Worm (Caenorhabditis elegans) whole organism, L2 larva: Measurements from ENCODE around the gene ZC21.6.

Source experiments
- C34F6.9 ChIP-seq: fragments of 150-350 bp; optimal IDR thresholded peaks from 2 replicates; lab custom pipeline; 2014; ENCODE audit warnings: missing biosample characterization, missing genetic modification characterization
- F13H6.1 ChIP-seq: sonication (generic microtip); optimal IDR thresholded peaks from 2 replicates; lab custom pipeline; 2016; ENCODE audit warnings: missing genetic modification characterization, missing compliant biosample characterization
- ZK546.5 ChIP-seq: sonication (generic microtip); optimal IDR thresholded peaks from 2 replicates; lab custom pipeline; 2017; ENCODE audit warnings: missing biosample characterization, missing genetic modification characterization
- aly-2 ChIP-seq: fragments of 150-350 bp; optimal IDR thresholded peaks from 2 replicates; lab custom pipeline; 2014; ENCODE audit warnings: missing biosample characterization, missing genetic modification characterization
- ama-1 ChIP-seq: fragments of 150-350 bp; optimal IDR thresholded peaks from 2 replicates; lab custom pipeline; 2018; ENCODE audit warnings: inconsistent platforms
- blmp-1 ChIP-seq: sonication (generic microtip); optimal IDR thresholded peaks from 2 replicates; lab custom pipeline; 2017; ENCODE audit warnings: missing genetic modification characterization, mild to moderate bottlenecking, missing compliant biosample characterization, antibody characterized with exemption, moderate library complexity; ENCODE audit not compliant: insufficient read depth
- ceh-16 ChIP-seq: fragments of 150-350 bp; optimal IDR thresholded peaks from 2 replicates; lab custom pipeline; 2014; ENCODE audit warnings: missing biosample characterization, missing genetic modification characterization
- ceh-82 ChIP-seq: fragments of 150-350 bp; optimal IDR thresholded peaks from 2 replicates; lab custom pipeline; 2014; ENCODE audit warnings: missing biosample characterization, missing genetic modification characterization
- crh-2 ChIP-seq: sonication (generic microtip); optimal IDR thresholded peaks from 2 replicates; lab custom pipeline; 2017; ENCODE audit warnings: missing biosample characterization, missing genetic modification characterization
- dmd-4 ChIP-seq: sonication (generic microtip); optimal IDR thresholded peaks from 2 replicates; lab custom pipeline; 2017; ENCODE audit warnings: missing biosample characterization, missing genetic modification characterization
- egl-27 ChIP-seq: sonication (generic microtip); optimal IDR thresholded peaks from 3 replicates; lab custom pipeline; 2017; ENCODE audit warnings: missing biosample characterization, missing genetic modification reagents, missing genetic modification characterization
- elt-1 ChIP-seq: fragments of 150-350 bp; optimal IDR thresholded peaks from 2 replicates; lab custom pipeline; 2014; ENCODE audit warnings: missing biosample characterization, missing genetic modification characterization
- elt-3 ChIP-seq: sonication (generic microtip); optimal IDR thresholded peaks from 2 replicates; lab custom pipeline; 2017; ENCODE audit warnings: missing biosample characterization, missing genetic modification characterization
- fos-1 ChIP-seq: fragments of 150-350 bp; optimal IDR thresholded peaks from 2 replicates; lab custom pipeline; 2014; ENCODE audit warnings: missing biosample characterization, missing genetic modification characterization
- gmeb-1 ChIP-seq: fragments of 150-350 bp; optimal IDR thresholded peaks from 2 replicates; lab custom pipeline; 2014; ENCODE audit warnings: missing biosample characterization, missing genetic modification characterization
- lin-11 ChIP-seq: fragments of 150-350 bp; sonication (generic microtip); optimal IDR thresholded peaks from 2 replicates; lab custom pipeline; 2014; ENCODE audit warnings: missing biosample characterization, missing genetic modification characterization, inconsistent platforms, mixed read lengths
- lin-13 ChIP-seq: fragments of 150-350 bp; optimal IDR thresholded peaks from 2 replicates; lab custom pipeline; 2014; ENCODE audit warnings: missing biosample characterization, missing genetic modification reagents, missing genetic modification characterization
- lin-39 ChIP-seq: fragments of 150-350 bp; optimal IDR thresholded peaks from 2 replicates; lab custom pipeline; 2014; ENCODE audit warnings: missing biosample characterization, missing genetic modification reagents, missing genetic modification characterization
- lsy-2 ChIP-seq, 2 experiments: fragments of 150-350 bp in 1 of 2; sonication (generic microtip) in 1 of 2; optimal IDR thresholded peaks; 2 replicates each; lab custom pipeline; 2014 to 2017; ENCODE audit warnings: missing biosample characterization in 2 of 2, missing genetic modification characterization in 2 of 2
- mab-5 ChIP-seq: fragments of 150-350 bp; optimal IDR thresholded peaks from 2 replicates; lab custom pipeline; 2014; ENCODE audit warnings: missing biosample characterization, missing genetic modification characterization
- mdl-1 ChIP-seq, 2 experiments: fragments of 150-350 bp in 1 of 2; sonication (generic microtip) in 1 of 2; optimal IDR thresholded peaks; 2 replicates each; lab custom pipeline; 2017; ENCODE audit warnings: missing biosample characterization in 2 of 2, missing genetic modification characterization in 2 of 2
- nhr-10 ChIP-seq: sonication (generic microtip); optimal IDR thresholded peaks from 2 replicates; lab custom pipeline; 2017; ENCODE audit warnings: missing biosample characterization, missing genetic modification characterization
- nhr-11 ChIP-seq: fragments of 150-350 bp; optimal IDR thresholded peaks from 2 replicates; lab custom pipeline; 2014; ENCODE audit warnings: missing biosample characterization, missing genetic modification characterization
- nhr-129 ChIP-seq: fragments of 150-350 bp; optimal IDR thresholded peaks from 2 replicates; lab custom pipeline; 2014; ENCODE audit warnings: missing biosample characterization, missing genetic modification characterization
- nhr-21 ChIP-seq: fragments of 150-350 bp; optimal IDR thresholded peaks from 2 replicates; lab custom pipeline; 2014; ENCODE audit warnings: missing biosample characterization, missing genetic modification characterization
- nhr-237 ChIP-seq: fragments of 150-350 bp; optimal IDR thresholded peaks from 2 replicates; lab custom pipeline; 2014; ENCODE audit warnings: missing biosample characterization, missing genetic modification characterization
- nhr-25 ChIP-seq: fragments of 150-350 bp; sonication (generic microtip); optimal IDR thresholded peaks from 3 replicates; lab custom pipeline; 2014; ENCODE audit warnings: missing biosample characterization, missing genetic modification characterization
- nhr-6 ChIP-seq: fragments of 150-350 bp; optimal IDR thresholded peaks from 2 replicates; lab custom pipeline; 2014; ENCODE audit warnings: missing biosample characterization, missing genetic modification characterization
- sem-4 ChIP-seq: fragments of 150-350 bp; optimal IDR thresholded peaks from 2 replicates; lab custom pipeline; 2014; ENCODE audit warnings: missing biosample characterization, missing genetic modification reagents, missing genetic modification characterization
- skn-1 ChIP-seq: sonication (generic microtip); optimal IDR thresholded peaks from 2 replicates; lab custom pipeline; 2017; ENCODE audit warnings: missing biosample characterization, missing genetic modification characterization
- sma-3 ChIP-seq: sonication (generic microtip); optimal IDR thresholded peaks from 2 replicates; lab custom pipeline; 2016; ENCODE audit warnings: missing genetic modification reagents, missing genetic modification characterization, missing compliant biosample characterization
- sma-9 ChIP-seq, 2 experiments: fragments of 150-350 bp in 1 of 2; sonication (generic microtip) in 1 of 2; optimal IDR thresholded peaks; 2 replicates each; lab custom pipeline; 2014 to 2016; ENCODE audit warnings: missing genetic modification characterization in 2 of 2, mild to moderate bottlenecking in 1 of 2, missing biosample characterization in 1 of 2, missing compliant biosample characterization in 1 of 2, missing genetic modification reagents in 1 of 2, moderate library complexity in 1 of 2
- snpc-4 ChIP-seq: fragments of 150-350 bp; optimal IDR thresholded peaks from 2 replicates; lab custom pipeline; 2014; ENCODE audit warnings: missing biosample characterization, missing genetic modification characterization
- unc-39 ChIP-seq: fragments of 150-350 bp; optimal IDR thresholded peaks from 2 replicates; lab custom pipeline; 2014; ENCODE audit warnings: missing biosample characterization, missing genetic modification characterization
- unc-55 ChIP-seq: fragments of 150-350 bp; sonication (generic microtip); optimal IDR thresholded peaks from 3 replicates; lab custom pipeline; 2014; ENCODE audit warnings: missing biosample characterization, missing genetic modification reagents, missing genetic modification characterization
- unc-62 ChIP-seq: fragments of 150-350 bp; optimal IDR thresholded peaks from 2 replicates; lab custom pipeline; 2014; ENCODE audit warnings: missing biosample characterization, missing genetic modification reagents, missing genetic modification characterization
- ztf-11 ChIP-seq: sonication (generic microtip); optimal IDR thresholded peaks from 2 replicates; lab custom pipeline; 2017; ENCODE audit warnings: missing biosample characterization, missing genetic modification characterization
- ztf-4 ChIP-seq: fragments of 150-350 bp; optimal IDR thresholded peaks from 2 replicates; lab custom pipeline; 2014; ENCODE audit warnings: missing biosample characterization, missing genetic modification characterization

The ZC21.6 gene

ce11 chrIII:8577534-8577933 lies 32.1 kb upstream of the ZC21.6 start:
- TF ChIP-seq crh-2 (tag; lab: Kevin White, UChicago) (no peak), aly-2 (tag; lab: Kevin White, UChicago) (no peak), dmd-4 (tag; lab: Kevin White, UChicago) (no peak), sma-9 (GFP tag; optimal IDR thresholded peaks at IDR 0.05; lab: Kevin White, UChicago) (peak; percentile 7), sma-9 (tag; optimal IDR thresholded peaks at IDR 0.05; lab: Kevin White, UChicago) (no peak), skn-1 (tag; lab: Kevin White, UChicago) (no peak), C34F6.9 (tag; lab: Kevin White, UChicago) (no peak), blmp-1 (no peak), F13H6.1 (tag; lab: Kevin White, UChicago) (no peak), nhr-11 (tag; lab: Kevin White, UChicago) (no peak), unc-62 (no peak), elt-1 (tag; lab: Kevin White, UChicago) (no peak), nhr-237 (tag; lab: Kevin White, UChicago) (no peak), egl-27 (tag; lab: Kevin White, UChicago) (peak; percentile 22), ceh-16 (tag; lab: Kevin White, UChicago) (peak; percentile 71), nhr-21 (tag; lab: Kevin White, UChicago) (no peak), nhr-129 (tag; lab: Kevin White, UChicago) (no peak), nhr-6 (tag; lab: Kevin White, UChicago) (peak; percentile 2), nhr-25 (peak; percentile 74), unc-55 (GFP tag; lab: Kevin White, UChicago) (no peak)

ce11 chrIII:8575359-8576101 lies 30.1 kb upstream of the ZC21.6 start:
- TF ChIP-seq elt-3 (tag; lab: Kevin White, UChicago) (no peak), ztf-4 (no peak), egl-27 (tag; lab: Kevin White, UChicago) (peak; percentile 34), snpc-4 (tag; lab: Kevin White, UChicago) (peak; percentile 84), mab-5 (tag; lab: Kevin White, UChicago) (no peak), nhr-25 (peak; percentile 47), ceh-16 (tag; lab: Kevin White, UChicago) (peak; percentile 32)

- TF ChIP-seq sma-9 (GFP tag; optimal IDR thresholded peaks at IDR 0.05; lab: Kevin White, UChicago) (no peak), sma-9 (tag; optimal IDR thresholded peaks at IDR 0.05; lab: Kevin White, UChicago) (no peak), egl-27 (tag; lab: Kevin White, UChicago) (peak; percentile 15), sem-4 (tag; lab: Kevin White, UChicago) (no peak), nhr-21 (tag; lab: Kevin White, UChicago) (peak; percentile 34), ama-1 (lab: Kevin White, UChicago) (no peak), lin-11 (tag; lab: Kevin White, UChicago) (no peak), ceh-16 (tag; lab: Kevin White, UChicago) (no peak)
These were observed 28.9 kb upstream of the ZC21.6 start for ce11 chrIII:8574299-8574698.

ce11 chrIII:8573869-8574268 lies 28.5 kb upstream of the ZC21.6 start:
- peak; percentile 35 for TF ChIP-seq elt-1 (tag; lab: Kevin White, UChicago)
- TF ChIP-seq sma-3 (GFP tag; lab: Kevin White, UChicago) = no peak
- peak; percentile 68 for TF ChIP-seq blmp-1

- no peak for TF ChIP-seq ceh-82 (tag; lab: Kevin White, UChicago)
- no peak for TF ChIP-seq lsy-2 (tag; optimal IDR thresholded peaks at IDR 0.05; lab: Kevin White, UChicago)
- no peak for TF ChIP-seq mdl-1 (tag; optimal IDR thresholded peaks at IDR 0.05; lab: Kevin White, UChicago)
- TF ChIP-seq nhr-11 (tag; lab: Kevin White, UChicago) = no peak
- no peak for TF ChIP-seq nhr-25
- TF ChIP-seq lin-13 (GFP tag; lab: Kevin White, UChicago) = no peak
- TF ChIP-seq C34F6.9 (tag; lab: Kevin White, UChicago) = no peak
- no peak for TF ChIP-seq fos-1 (tag; lab: Kevin White, UChicago)
- TF ChIP-seq ztf-11 (tag; lab: Kevin White, UChicago) = no peak
- TF ChIP-seq ZK546.5 (tag; lab: Kevin White, UChicago) = no peak
- no peak for TF ChIP-seq nhr-10 (tag; lab: Kevin White, UChicago)
- TF ChIP-seq crh-2 (tag; lab: Kevin White, UChicago) = no peak
- TF ChIP-seq egl-27 (tag; lab: Kevin White, UChicago) = no peak
- TF ChIP-seq mab-5 (tag; lab: Kevin White, UChicago) = no peak
- TF ChIP-seq nhr-237 (tag; lab: Kevin White, UChicago) = no peak
- no peak for TF ChIP-seq blmp-1
- TF ChIP-seq snpc-4 (tag; lab: Kevin White, UChicago) = no peak
- TF ChIP-seq gmeb-1 = no peak
- no peak for TF ChIP-seq lin-39
- TF ChIP-seq unc-39 (tag; lab: Kevin White, UChicago) = no peak
These were observed 27.9 kb upstream of the ZC21.6 start for ce11 chrIII:8573301-8573700.
